Fruit fly (Drosophila melanogaster) whole organism, embryonic: Measurements from ENCODE around the gene CG43060.

Experiments used
- CG6654 ChIP-seq: fragments of 200-800 bp; sonication (Bioruptor generic); optimal IDR thresholded peaks from 2 replicates; lab custom pipeline; 2017; ENCODE audit warnings: missing biosample characterization, mild to moderate bottlenecking, missing genetic modification characterization
- E2f2 ChIP-seq: fragments of 200-800 bp; sonication (Bioruptor generic); IDR thresholded peaks from 2 replicates; pipeline ENCODE4 v1.3.6; 2022; ENCODE audit warnings: missing biosample characterization, missing genetic modification characterization
- nom ChIP-seq: fragments of 200-800 bp; sonication (Bioruptor generic); optimal IDR thresholded peaks from 2 replicates; lab custom pipeline; 2017; ENCODE audit warnings: missing biosample characterization, missing genetic modification characterization, mild to moderate bottlenecking, moderate library complexity, missing genetic modification reagents
- pnt ChIP-seq: fragments of 200-800 bp; sonication (Bioruptor generic); optimal IDR thresholded peaks from 3 replicates; lab custom pipeline; 2016; ENCODE audit warnings: missing biosample characterization, missing genetic modification characterization
- sr ChIP-seq: fragments of 200-800 bp; sonication (Bioruptor generic); IDR thresholded peaks from 3 replicates; pipeline ENCODE4 v1.3.6; 2022; ENCODE audit warnings: missing biosample characterization, missing genetic modification characterization
- unc-4 ChIP-seq: fragments of 200-800 bp; sonication (Bioruptor generic); IDR thresholded peaks from 2 replicates; pipeline ENCODE4 v1.3.6; 2022; ENCODE audit warnings: missing biosample characterization, missing genetic modification characterization; ENCODE audit not compliant: partially characterized antibody
- yki ChIP-seq: fragments of >200 bp; optimal IDR thresholded peaks from 3 replicates; lab custom pipeline; 2018
- zen2 ChIP-seq: fragments of 200-800 bp; sonication (Bioruptor generic); IDR thresholded peaks from 3 replicates; pipeline ENCODE4 v1.3.6; 2022; ENCODE audit warnings: missing biosample characterization, missing genetic modification characterization; ENCODE audit not compliant: partially characterized antibody

dm6 chr3R:8058984-8059383 is 18.0 kb downstream of the CG43060 start, which contains the start of gene mAChR-B:
- TF ChIP-seq sr (GFP tag; lab: Robert Waterston, UW), result no peak
- no peak for TF ChIP-seq unc-4 (GFP tag; lab: Robert Waterston, UW)
- TF ChIP-seq pnt (GFP tag; lab: Kevin White, UChicago), result no peak
- TF ChIP-seq zen2 (GFP tag; lab: Robert Waterston, UW), result no peak
- no peak for TF ChIP-seq nom
- no peak for TF ChIP-seq yki (lab: Kevin White, UChicago)
- TF ChIP-seq E2f2 (GFP tag; lab: Robert Waterston, UW), result no peak
- TF ChIP-seq CG6654 (GFP tag; lab: Kevin White, UChicago), result no peak
